Fruit fly (Drosophila melanogaster): Measurements from ENCODE around the gene ALiX.

dm6 chr3R:27695019-27695418, 4.9 kb downstream of the ALiX start, which contains the start of gene HSPBAP1:
- TF ChIP-seq Sin3A (optimal IDR thresholded peaks at IDR 0.05) (no peak), h (optimal IDR thresholded peaks at IDR 0.05) (no peak), insv (optimal IDR thresholded peaks at IDR 0.05) (no peak), psq (optimal IDR thresholded peaks at IDR 0.05) (no peak), Myc (optimal IDR thresholded peaks at IDR 0.05) (no peak)
